Worm (Caenorhabditis elegans) whole organism, L1 larva: ENCODE results near the gene C26F1.1.

ENCODE experiments used
- C16A3.4 ChIP-seq: fragments of 150-350 bp; optimal IDR thresholded peaks from 2 replicates; lab custom pipeline; 2014; ENCODE audit warnings: missing biosample characterization, missing genetic modification characterization
- ama-1 ChIP-seq: fragments of 150-350 bp; optimal IDR thresholded peaks from 2 replicates; lab custom pipeline; 2014
- ces-1 ChIP-seq: fragments of 150-350 bp; optimal IDR thresholded peaks from 2 replicates; lab custom pipeline; 2014; ENCODE audit warnings: missing biosample characterization, missing genetic modification reagents, missing genetic modification characterization
- fos-1 ChIP-seq: fragments of 150-350 bp; optimal IDR thresholded peaks from 2 replicates; lab custom pipeline; 2014; ENCODE audit warnings: missing biosample characterization, missing genetic modification characterization
- grh-1 ChIP-seq: fragments of 200-800 bp; sonication (Bioruptor generic); IDR thresholded peaks from 2 replicates; pipeline ENCODE4 v1.3.6; 2022; ENCODE audit warnings: missing genetic modification reagents, missing genetic modification characterization, missing compliant biosample characterization
- isw-1 ChIP-seq: fragments of 200-800 bp; sonication (Bioruptor generic); IDR thresholded peaks from 2 replicates; pipeline ENCODE4 v1.3.6; 2022; ENCODE audit warnings: missing genetic modification characterization, missing compliant biosample characterization
- lin-39 ChIP-seq: fragments of 150-350 bp; optimal IDR thresholded peaks from 2 replicates; lab custom pipeline; 2014; ENCODE audit warnings: missing biosample characterization, missing genetic modification reagents, missing genetic modification characterization
- nhr-11 ChIP-seq: fragments of 150-350 bp; optimal IDR thresholded peaks from 2 replicates; lab custom pipeline; 2014; ENCODE audit warnings: missing biosample characterization, missing genetic modification characterization
- nhr-12 ChIP-seq: sonication (generic microtip); optimal IDR thresholded peaks from 2 replicates; lab custom pipeline; 2017; ENCODE audit warnings: missing biosample characterization, missing genetic modification characterization
- nhr-76 ChIP-seq: sonication (generic microtip); optimal IDR thresholded peaks from 2 replicates; lab custom pipeline; 2017; ENCODE audit warnings: missing biosample characterization, missing genetic modification characterization
- pax-3 ChIP-seq: fragments of 200-800 bp; sonication (Bioruptor generic); optimal IDR thresholded peaks from 2 replicates; lab custom pipeline; 2018; ENCODE audit warnings: mild to moderate bottlenecking, missing genetic modification characterization, moderate library complexity, missing compliant biosample characterization
- unc-130 ChIP-seq: fragments of 150-350 bp; optimal IDR thresholded peaks from 2 replicates; lab custom pipeline; 2017; ENCODE audit warnings: missing biosample characterization, missing genetic modification characterization, inconsistent platforms
- unc-62 ChIP-seq: fragments of 150-350 bp; optimal IDR thresholded peaks from 2 replicates; lab custom pipeline; 2014; ENCODE audit warnings: missing biosample characterization, missing genetic modification reagents, missing genetic modification characterization

DNA sequence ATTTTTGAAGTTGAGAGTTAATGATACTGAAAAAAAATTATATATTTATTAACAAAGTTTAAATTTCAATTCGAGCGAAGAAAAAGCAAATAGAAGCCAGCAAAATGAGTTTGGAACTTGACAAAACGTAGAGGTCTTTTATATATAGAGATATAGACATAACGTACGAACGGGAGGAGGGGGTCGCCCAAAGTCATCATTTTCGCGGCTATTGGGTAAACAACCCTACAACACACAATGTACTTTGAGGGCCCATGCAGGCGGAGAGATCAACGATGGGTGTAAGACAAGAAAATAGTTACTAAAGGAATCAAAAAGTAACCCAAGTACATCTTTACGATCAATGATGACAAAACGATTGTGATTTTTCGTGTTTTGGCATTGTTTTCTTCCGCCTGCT is 26.5 kb downstream of the C26F1.1 start, which contains the start of gene ZK742.4:
- TF ChIP-seq unc-62 (GFP tag; lab: Kevin White, UChicago) (no peak), C16A3.4 (tag; lab: Kevin White, UChicago) (no peak), nhr-76 (tag; lab: Kevin White, UChicago) (no peak), pax-3 (no peak), ama-1 (lab: Kevin White, UChicago) (no peak), unc-130 (tag; lab: Kevin White, UChicago) (no peak), fos-1 (tag; lab: Kevin White, UChicago) (no peak), grh-1 (GFP tag; lab: Robert Waterston, UW) (no peak), isw-1 (GFP tag; lab: Robert Waterston, UW) (no peak), lin-39 (no peak), nhr-11 (tag; lab: Kevin White, UChicago) (no peak), ces-1 (GFP tag; lab: Kevin White, UChicago) (no peak), nhr-12 (tag; lab: Kevin White, UChicago) (no peak)
